Worm (Caenorhabditis elegans): ENCODE measurements around the gene unc-129.

ce11 chrIV:8992786-8993185 lies 12.4 kb downstream of the unc-129 start, which contains the start of gene mltn-12:
- TF ChIP-seq fkh-10 (GFP tag; optimal IDR thresholded peaks at IDR 0.05) (no peak), ztf-11 (tag; optimal IDR thresholded peaks at IDR 0.05) (no peak), ama-1 (optimal IDR thresholded peaks at IDR 0.05) (no peak), nhr-6 (tag; optimal IDR thresholded peaks at IDR 0.05) (no peak), nhr-11 (tag; optimal IDR thresholded peaks at IDR 0.05) (no peak), fos-1 (tag; optimal IDR thresholded peaks at IDR 0.05) (no peak)

Data from whole organism, L4 larva.